Worm (Caenorhabditis elegans) whole organism, L2 larva: ENCODE results near the gene fbxa-11.

Experiments
- ama-1 ChIP-seq: fragments of 150-350 bp; optimal IDR thresholded peaks from 2 replicates; lab custom pipeline; 2018; ENCODE audit warnings: inconsistent platforms
- nhr-77 ChIP-seq: fragments of 150-350 bp; optimal IDR thresholded peaks from 2 replicates; lab custom pipeline; 2014; ENCODE audit warnings: missing biosample characterization, missing genetic modification characterization
- peb-1 ChIP-seq: fragments of 150-350 bp; optimal IDR thresholded peaks from 2 replicates; lab custom pipeline; 2014; ENCODE audit warnings: missing biosample characterization, missing genetic modification characterization
- skn-1 ChIP-seq: sonication (generic microtip); optimal IDR thresholded peaks from 2 replicates; lab custom pipeline; 2017; ENCODE audit warnings: missing biosample characterization, missing genetic modification characterization
- unc-55 ChIP-seq: fragments of 150-350 bp; sonication (generic microtip); optimal IDR thresholded peaks from 3 replicates; lab custom pipeline; 2014; ENCODE audit warnings: missing biosample characterization, missing genetic modification reagents, missing genetic modification characterization
- unc-62 ChIP-seq: fragments of 150-350 bp; optimal IDR thresholded peaks from 2 replicates; lab custom pipeline; 2014; ENCODE audit warnings: missing biosample characterization, missing genetic modification reagents, missing genetic modification characterization

DNA sequence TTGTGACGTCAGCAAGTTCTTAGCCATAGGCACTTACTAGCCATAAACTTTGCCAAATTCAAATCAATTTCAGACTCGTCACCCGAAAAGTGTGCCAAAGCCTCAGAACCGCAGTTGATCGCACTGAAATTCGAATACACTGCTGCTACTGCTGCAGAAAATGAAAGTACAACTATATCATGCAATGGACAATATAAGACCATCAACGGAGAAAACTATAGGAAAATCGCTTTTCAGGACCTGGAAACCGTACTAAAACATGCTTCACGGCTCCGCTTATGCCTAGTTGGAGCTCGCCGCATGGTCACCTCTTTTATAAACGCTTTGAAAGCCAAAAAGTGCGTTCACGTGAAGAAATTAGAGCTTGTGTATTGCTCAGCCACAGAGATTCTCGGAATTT, 12.1 kb upstream of the fbxa-11 start, which contains the start of gene fbxa-22:
- TF ChIP-seq peb-1 (tag; lab: Kevin White, UChicago) = no peak
- no peak for TF ChIP-seq nhr-77 (tag; lab: Kevin White, UChicago)
- no peak for TF ChIP-seq skn-1
- TF ChIP-seq unc-55 (GFP tag; lab: Kevin White, UChicago) = no peak
- TF ChIP-seq ama-1 = no peak
- no peak for TF ChIP-seq unc-62 (GFP tag; lab: Kevin White, UChicago)
